Worm (Caenorhabditis elegans) whole organism, dauer: ENCODE measurements around the gene nog-1.

Experiments
- unc-62 ChIP-seq: sonication (generic microtip); optimal IDR thresholded peaks from 2 replicates; lab custom pipeline; 2017; ENCODE audit warnings: missing biosample characterization, missing genetic modification reagents, missing genetic modification characterization

Gene nog-1

ce11 chrIV:396373-396772 lies 2.7 kb downstream of the nog-1 start, which contains the start of gene rrp-8:
TSS of gene rrp-8 (plus strand) at chrIV:396545.
- no peak for TF ChIP-seq unc-62 (GFP tag; lab: Kevin White, UChicago)

- no peak for TF ChIP-seq unc-62 (GFP tag; lab: Kevin White, UChicago)
These were observed 7.7 kb downstream of the nog-1 start, which contains the start of gene gpa-4 for ce11 chrIV:401395-401794. TSS of gene gpa-4 (plus strand) at chrIV:401695.

DNA sequence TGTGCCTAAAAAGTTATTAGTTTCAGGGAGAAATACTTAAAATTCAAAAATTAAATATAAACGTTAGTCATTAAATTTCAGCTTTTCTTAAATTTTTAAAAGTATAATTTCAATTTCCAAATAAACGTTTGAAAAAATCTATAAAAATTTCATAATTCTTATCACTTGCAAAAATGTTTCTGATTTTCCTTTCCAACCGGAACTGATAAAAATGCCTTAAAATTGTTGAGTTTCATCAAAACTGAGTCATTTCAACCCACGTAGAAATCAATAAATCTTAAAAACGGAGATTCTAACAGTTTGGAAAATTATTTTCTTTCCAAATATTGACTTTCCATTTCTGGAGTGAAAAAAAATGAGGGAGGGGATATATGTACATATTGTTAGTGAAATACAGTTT lies 15.2 kb downstream of the nog-1 start:
- no peak for TF ChIP-seq unc-62 (GFP tag; lab: Kevin White, UChicago)

- TF ChIP-seq unc-62 (GFP tag; lab: Kevin White, UChicago), result no peak
These were observed 16.3 kb downstream of the nog-1 start, which contains the start of gene kgb-1 for ce11 chrIV:409935-410334. TSS of gene kgb-1 (minus strand) at chrIV:410035.

- no peak for TF ChIP-seq unc-62 (GFP tag; lab: Kevin White, UChicago)
These were observed 16.8 kb downstream of the nog-1 start, which contains the start of gene T07A9.12 for ce11 chrIV:410420-410891. TSS of gene T07A9.12 (plus strand) at chrIV:410867.

- TF ChIP-seq unc-62 (GFP tag; lab: Kevin White, UChicago), result no peak
These were observed 26.0 kb downstream of the nog-1 start, which contains the start of gene eri-1 for ce11 chrIV:419674-420073. TSS of gene eri-1 (minus strand) at chrIV:419958.

DNA sequence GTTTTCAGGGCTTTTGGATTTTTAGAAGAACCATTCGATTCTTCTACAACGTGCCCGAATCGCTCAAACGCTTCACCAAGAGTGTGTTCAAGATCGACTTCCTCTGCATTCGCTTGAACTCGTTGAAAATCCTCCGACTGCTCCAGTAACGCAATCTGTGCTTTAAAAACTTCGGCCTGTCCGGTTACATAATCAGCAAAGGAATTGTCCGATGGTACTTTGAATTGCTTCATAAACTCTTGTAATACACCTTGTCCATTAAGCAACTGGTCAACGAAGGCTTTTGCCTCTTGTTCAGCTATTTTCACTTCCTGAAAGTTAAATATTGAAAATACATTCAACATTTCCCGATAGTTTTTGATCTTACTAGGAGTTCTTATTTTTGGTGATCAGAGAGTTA lies 27.0 kb downstream of the nog-1 start:
- TF ChIP-seq unc-62 (GFP tag; lab: Kevin White, UChicago), result no peak

DNA sequence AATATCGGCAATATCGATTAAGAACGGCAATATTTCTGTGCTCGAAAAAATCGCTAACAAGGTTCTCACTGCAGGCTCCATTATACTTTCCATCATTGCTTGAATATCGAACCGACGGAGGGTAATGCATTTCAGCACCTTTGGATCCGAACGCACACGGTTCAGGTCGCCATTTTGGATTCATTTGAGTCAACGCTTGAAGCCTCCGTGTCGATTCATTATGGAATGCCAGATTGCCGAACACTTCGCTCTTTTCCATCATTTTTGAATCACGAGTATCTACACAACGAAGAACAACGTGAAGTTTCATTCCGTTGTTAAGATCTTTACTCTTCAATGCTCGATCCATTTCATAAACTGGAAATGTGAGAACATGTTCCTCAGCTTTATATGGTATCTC lies 28.4 kb downstream of the nog-1 start:
- TF ChIP-seq unc-62 (GFP tag; lab: Kevin White, UChicago), result no peak

ce11 chrIV:425052-425451 lies 31.4 kb downstream of the nog-1 start, which contains the start of gene daf-18:
TSS of gene daf-18 (minus strand) at chrIV:425177.
- TF ChIP-seq unc-62 (GFP tag; lab: Kevin White, UChicago), result no peak

DNA sequence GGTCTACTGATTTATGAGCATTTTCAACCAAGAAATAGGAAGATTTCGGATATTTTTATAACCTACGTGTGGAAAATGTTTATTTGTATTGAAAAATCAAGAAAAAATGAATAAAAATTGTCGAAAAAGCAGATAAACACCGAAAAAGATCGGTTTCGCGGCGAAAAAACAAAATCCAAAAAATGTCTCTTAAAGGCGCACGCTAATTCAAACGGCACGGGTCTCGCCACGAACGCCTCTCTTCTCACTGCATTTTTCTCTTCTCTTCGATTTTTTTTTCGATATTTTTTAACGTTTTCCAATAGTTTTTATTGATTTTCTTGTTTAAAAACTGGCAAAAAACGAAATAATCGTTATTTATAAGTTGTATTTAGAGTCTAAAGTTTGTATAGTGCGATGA lies 31.9 kb downstream of the nog-1 start:
- TF ChIP-seq unc-62 (GFP tag; lab: Kevin White, UChicago), result no peak

- no peak for TF ChIP-seq unc-62 (GFP tag; lab: Kevin White, UChicago)
These were observed 32.3 kb downstream of the nog-1 start, which contains the start of gene garr-1 for ce11 chrIV:425995-426394. TSS of gene garr-1 (plus strand) at chrIV:426168.

DNA sequence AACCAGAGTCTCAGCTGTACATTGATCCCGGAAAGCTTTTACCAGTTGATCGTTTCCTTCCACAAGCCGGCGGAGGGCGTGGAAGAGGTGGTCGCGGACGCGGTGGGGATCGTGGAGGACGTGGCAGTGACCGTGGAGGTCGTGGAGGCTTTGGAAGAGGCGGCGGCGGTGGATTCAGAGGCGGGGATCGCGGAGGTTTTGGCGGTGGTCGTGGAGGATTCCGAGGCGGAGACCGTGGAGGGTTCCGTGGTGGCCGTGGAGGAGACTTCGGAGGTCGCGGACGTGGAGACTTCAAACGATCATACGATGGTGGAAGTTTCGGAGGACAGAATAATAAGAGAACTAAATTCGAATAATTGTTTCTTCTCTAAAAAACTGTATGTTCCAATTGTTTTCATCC lies 32.9 kb downstream of the nog-1 start:
- TF ChIP-seq unc-62 (GFP tag; lab: Kevin White, UChicago), result no peak

DNA sequence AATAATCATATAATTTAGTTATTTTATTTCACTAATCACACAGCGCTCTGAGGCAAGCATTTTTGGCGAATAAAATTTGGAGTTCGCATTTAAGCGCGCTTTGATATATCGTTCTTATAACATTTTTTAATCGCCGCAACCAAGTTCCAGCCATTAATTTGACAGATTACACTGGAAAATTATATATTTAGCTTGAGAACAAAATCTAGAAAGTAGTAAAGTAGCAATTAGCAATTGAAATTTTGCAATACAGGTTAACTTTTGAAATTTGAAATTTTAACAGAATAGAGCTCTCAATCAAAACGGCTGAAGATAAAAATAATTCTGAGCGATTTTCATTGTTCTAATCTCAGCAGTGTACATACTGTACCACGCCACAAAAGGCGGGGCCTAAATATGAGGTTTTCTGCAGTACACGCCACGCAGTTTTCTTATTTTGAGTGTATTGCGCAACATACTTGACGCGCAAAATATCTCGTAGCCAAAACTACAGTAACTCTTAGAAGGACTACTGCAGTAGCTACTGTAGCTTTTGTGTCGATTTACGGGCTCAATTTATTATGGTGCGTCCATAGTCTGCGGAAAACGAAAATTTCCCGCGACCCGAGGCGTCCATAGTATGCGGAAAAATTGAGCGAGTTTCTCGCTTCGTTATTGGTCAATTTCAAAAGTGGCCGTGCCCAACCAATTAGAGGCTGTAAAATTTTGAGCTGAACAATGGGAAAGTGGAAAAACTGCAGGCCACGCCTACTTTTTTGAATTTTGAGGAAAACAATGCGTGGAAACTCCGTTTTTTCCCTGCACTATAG lies 33.6 kb downstream of the nog-1 start:
- no peak for TF ChIP-seq unc-62 (GFP tag; lab: Kevin White, UChicago)

- no peak for TF ChIP-seq unc-62 (GFP tag; lab: Kevin White, UChicago)
These were observed 35.2 kb downstream of the nog-1 start, which contains the start of gene Y66H1A.5 for ce11 chrIV:428869-429268. TSS of gene Y66H1A.5 (minus strand) at chrIV:429133.

DNA sequence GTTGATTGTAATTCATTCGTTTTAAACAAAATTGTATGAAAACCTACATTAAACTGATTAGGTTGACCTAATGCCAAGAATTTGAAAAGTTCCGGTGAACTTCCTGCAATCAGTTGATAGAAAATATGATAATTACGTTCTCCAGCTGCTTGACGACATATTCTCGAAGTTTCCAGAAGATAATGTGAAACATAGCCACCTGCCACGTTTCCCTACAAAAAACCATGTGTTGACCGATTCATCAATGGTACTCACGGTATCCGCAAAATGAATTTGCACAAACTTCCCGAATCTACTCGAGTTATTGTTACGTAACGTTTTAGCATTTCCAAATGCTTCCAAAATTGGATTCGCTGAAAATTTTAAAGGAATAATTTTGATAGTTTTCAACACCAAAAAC lies 44.7 kb downstream of the nog-1 start:
- no peak for TF ChIP-seq unc-62 (GFP tag; lab: Kevin White, UChicago)

DNA sequence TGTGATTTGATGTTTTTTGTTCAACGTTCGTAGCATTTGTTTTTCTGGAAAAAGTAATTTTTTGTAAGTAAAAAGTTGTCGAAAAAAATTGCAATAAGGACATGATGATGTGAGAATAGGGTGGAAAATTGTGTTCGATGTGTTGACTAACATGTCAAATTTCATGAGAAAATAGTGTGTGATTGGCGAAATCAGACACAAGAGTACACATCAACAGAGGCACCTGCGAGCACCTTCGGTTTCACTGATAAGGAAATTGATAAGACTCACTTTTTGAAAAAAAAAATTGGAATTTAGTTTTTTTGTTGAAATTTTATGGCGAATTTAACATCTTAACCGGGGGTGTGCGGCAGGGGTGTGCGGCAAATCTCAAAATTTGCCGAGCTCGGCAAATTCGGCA lies 46.8 kb downstream of the nog-1 start, which contains the start of gene hum-8:
Gene hum-8, minus strand, starts transcription at position 46 of the 400 bp plus-strand sequence.
- TF ChIP-seq unc-62 (GFP tag; lab: Kevin White, UChicago), result no peak
